Worm (Caenorhabditis elegans): ENCODE results near the gene F16H6.10.

Gene F16H6.10

ce11 chrV:18198421-18198820, 25.8 kb downstream of the F16H6.10 start, which contains the start of gene F16H6.4:
Gene F16H6.4 (plus strand): TSS chrV:18198721.
- TF ChIP-seq fos-1 (tag; optimal IDR thresholded peaks at IDR 0.05) (no peak), dmd-4 (tag; optimal IDR thresholded peaks at IDR 0.05) (no peak), sma-3 (GFP tag; optimal IDR thresholded peaks at IDR 0.05) (no peak), alr-1 (tag; optimal IDR thresholded peaks at IDR 0.05) (no peak), lin-13 (GFP tag; optimal IDR thresholded peaks at IDR 0.05) (no peak), ztf-4 (tag; optimal IDR thresholded peaks at IDR 0.05) (no peak), nhr-21 (tag; optimal IDR thresholded peaks at IDR 0.05) (no peak), nhr-12 (tag; optimal IDR thresholded peaks at IDR 0.05) (no peak), snpc-4 (tag; optimal IDR thresholded peaks at IDR 0.05) (no peak), nhr-77 (tag; optimal IDR thresholded peaks at IDR 0.05) (no peak), peb-1 (tag; optimal IDR thresholded peaks at IDR 0.05) (no peak)

- TF ChIP-seq nhr-129 (tag; optimal IDR thresholded peaks at IDR 0.05) (no peak), unc-55 (GFP tag; optimal IDR thresholded peaks at IDR 0.05) (no peak), peb-1 (tag; optimal IDR thresholded peaks at IDR 0.05) (no peak), ztf-11 (tag; optimal IDR thresholded peaks at IDR 0.05) (no peak), gmeb-1 (tag; optimal IDR thresholded peaks at IDR 0.05) (no peak), mbf-1 (tag; optimal IDR thresholded peaks at IDR 0.05) (no peak), lin-11 (tag; optimal IDR thresholded peaks at IDR 0.05) (no peak), lin-39 (tag; optimal IDR thresholded peaks at IDR 0.05) (no peak), elt-3 (tag; optimal IDR thresholded peaks at IDR 0.05) (no peak), lsy-2 (tag; optimal IDR thresholded peaks at IDR 0.05) (no peak), crh-2 (tag; optimal IDR thresholded peaks at IDR 0.05) (no peak), zag-1 (tag; optimal IDR thresholded peaks at IDR 0.05) (no peak), F13H6.1 (tag; optimal IDR thresholded peaks at IDR 0.05) (no peak)
Observed at ce11 chrV:18195006-18195405, 29.2 kb downstream of the F16H6.10 start, which contains the start of gene F16H6.3. Gene F16H6.3 (plus strand): TSS chrV:18195306.

- TF ChIP-seq unc-55 (GFP tag; optimal IDR thresholded peaks at IDR 0.05) (no peak), sem-4 (tag; optimal IDR thresholded peaks at IDR 0.05) (no peak), lin-11 (tag; optimal IDR thresholded peaks at IDR 0.05) (no peak), nhr-23 (tag; optimal IDR thresholded peaks at IDR 0.05) (no peak), blmp-1 (tag; optimal IDR thresholded peaks at IDR 0.05; ENCODE audit: insufficient read depth) (no peak), mdl-1 (tag; optimal IDR thresholded peaks at IDR 0.05) (no peak), dmd-4 (tag; optimal IDR thresholded peaks at IDR 0.05) (no peak), F13H6.1 (tag; optimal IDR thresholded peaks at IDR 0.05) (no peak), ztf-4 (tag; optimal IDR thresholded peaks at IDR 0.05) (no peak), elt-1 (tag; optimal IDR thresholded peaks at IDR 0.05) (no peak)
Observed at ce11 chrV:18191128-18191527, 33.1 kb downstream of the F16H6.10 start, which contains the start of gene clec-42. Gene clec-42 (plus strand): TSS chrV:18191412.

- no peak for TF ChIP-seq nhr-6 (tag; optimal IDR thresholded peaks at IDR 0.05)
- no peak for TF ChIP-seq ztf-1 (GFP tag; conservative IDR thresholded peaks at IDR 0.05)
- TF ChIP-seq F13H6.1 (tag; optimal IDR thresholded peaks at IDR 0.05), result no peak
- no peak for TF ChIP-seq nhr-23 (tag; optimal IDR thresholded peaks at IDR 0.05)
- TF ChIP-seq blmp-1 (tag; optimal IDR thresholded peaks at IDR 0.05; ENCODE audit: insufficient read depth), result no peak
- no peak for TF ChIP-seq mab-5 (tag; optimal IDR thresholded peaks at IDR 0.05)
- TF ChIP-seq ama-1 (optimal IDR thresholded peaks at IDR 0.05), result no peak
- TF ChIP-seq dmd-4 (tag; optimal IDR thresholded peaks at IDR 0.05), result no peak
- TF ChIP-seq lin-39 (tag; optimal IDR thresholded peaks at IDR 0.05), result no peak
- no peak for TF ChIP-seq nhr-25 (tag; optimal IDR thresholded peaks at IDR 0.05)
- TF ChIP-seq zag-1 (tag; optimal IDR thresholded peaks at IDR 0.05), result no peak
- no peak for TF ChIP-seq unc-55 (GFP tag; optimal IDR thresholded peaks at IDR 0.05)
- TF ChIP-seq ZK546.5 (tag; optimal IDR thresholded peaks at IDR 0.05), result no peak
- TF ChIP-seq nhr-77 (tag; optimal IDR thresholded peaks at IDR 0.05), result no peak
- TF ChIP-seq sma-3 (GFP tag; optimal IDR thresholded peaks at IDR 0.05), result no peak
- no peak for TF ChIP-seq lin-11 (tag; optimal IDR thresholded peaks at IDR 0.05)
- no peak for TF ChIP-seq sma-9 (GFP tag; optimal IDR thresholded peaks at IDR 0.05)
- no peak for TF ChIP-seq sma-9 (tag; optimal IDR thresholded peaks at IDR 0.05)
Observed at ce11 chrV:18189181-18189580, 35.1 kb downstream of the F16H6.10 start, which contains the start of gene clec-246. Gene clec-246 (plus strand): TSS chrV:18189481.

- TF ChIP-seq alr-1 (tag; optimal IDR thresholded peaks at IDR 0.05) (no peak), lsy-2 (tag; optimal IDR thresholded peaks at IDR 0.05) (no peak), nhr-25 (tag; optimal IDR thresholded peaks at IDR 0.05) (no peak), ceh-82 (tag; optimal IDR thresholded peaks at IDR 0.05) (no peak), blmp-1 (tag; optimal IDR thresholded peaks at IDR 0.05; ENCODE audit: insufficient read depth) (no peak), ceh-16 (tag; optimal IDR thresholded peaks at IDR 0.05) (no peak), ztf-4 (tag; optimal IDR thresholded peaks at IDR 0.05) (no peak), egl-27 (tag; optimal IDR thresholded peaks at IDR 0.05) (no peak), elt-1 (tag; optimal IDR thresholded peaks at IDR 0.05) (no peak), ztf-1 (GFP tag; conservative IDR thresholded peaks at IDR 0.05) (no peak), unc-55 (GFP tag; optimal IDR thresholded peaks at IDR 0.05) (no peak), peb-1 (tag; optimal IDR thresholded peaks at IDR 0.05) (no peak), mbf-1 (tag; optimal IDR thresholded peaks at IDR 0.05) (no peak), crh-2 (tag; optimal IDR thresholded peaks at IDR 0.05) (no peak), C34F6.9 (tag; optimal IDR thresholded peaks at IDR 0.05) (no peak), ZK546.5 (tag; optimal IDR thresholded peaks at IDR 0.05) (no peak)
Observed at ce11 chrV:18188328-18188727, 35.9 kb downstream of the F16H6.10 start, which contains the start of gene clec-245. Gene clec-245 (minus strand): TSS chrV:18188428.

All from whole organism, L2 larva.